Fruit fly (Drosophila melanogaster) whole organism, pupa: ENCODE measurements around the gene CG42395.

Source experiments
- CG10348 ChIP-seq: fragments of 200-800 bp; sonication (Bioruptor generic); IDR thresholded peaks from 2 replicates; pipeline ENCODE4 v1.3.6; 2022; ENCODE audit warnings: missing biosample characterization, missing genetic modification characterization
- CG12605 ChIP-seq: fragments of 200-800 bp; sonication (Bioruptor generic); IDR thresholded peaks from 2 replicates; pipeline ENCODE4 v1.3.6; 2022; ENCODE audit warnings: missing biosample characterization, missing genetic modification characterization
- CG13204 ChIP-seq: fragments of 200-800 bp; sonication (Bioruptor generic); optimal IDR thresholded peaks from 2 replicates; lab custom pipeline; 2018; ENCODE audit warnings: missing biosample characterization, mild to moderate bottlenecking, missing genetic modification characterization, moderate library complexity
- CG14655 ChIP-seq: fragments of 200-800 bp; sonication (Bioruptor generic); optimal IDR thresholded peaks from 3 replicates; lab custom pipeline; 2017; ENCODE audit warnings: mild to moderate bottlenecking, missing biosample characterization, missing genetic modification reagents, missing genetic modification characterization
- CG15710 ChIP-seq: fragments of 200-800 bp; sonication (Bioruptor generic); optimal IDR thresholded peaks from 2 replicates; lab custom pipeline; 2018; ENCODE audit warnings: missing biosample characterization, mild to moderate bottlenecking, missing genetic modification characterization, moderate library complexity
- CG17806 ChIP-seq: fragments of 200-800 bp; sonication (Bioruptor generic); optimal IDR thresholded peaks from 2 replicates; lab custom pipeline; 2018; ENCODE audit warnings: missing biosample characterization, mild to moderate bottlenecking, missing genetic modification characterization, moderate library complexity
- CG32121 ChIP-seq: fragments of 200-800 bp; sonication (Bioruptor generic); IDR thresholded peaks from 2 replicates; pipeline ENCODE4 v1.3.6; 2022; ENCODE audit warnings: missing biosample characterization, missing genetic modification characterization
- CG34367 ChIP-seq: fragments of 200-800 bp; sonication (Bioruptor generic); optimal IDR thresholded peaks from 2 replicates; lab custom pipeline; 2018; ENCODE audit warnings: missing biosample characterization, mild to moderate bottlenecking, missing genetic modification characterization
- CG4496 ChIP-seq: fragments of 200-800 bp; sonication (Bioruptor generic); IDR thresholded peaks from 3 replicates; pipeline ENCODE4 v1.3.6; 2022; ENCODE audit warnings: missing biosample characterization, missing genetic modification characterization
- CG8159 ChIP-seq: fragments of 200-800 bp; sonication (Bioruptor generic); optimal IDR thresholded peaks from 3 replicates; lab custom pipeline; 2018; ENCODE audit warnings: missing biosample characterization, mild to moderate bottlenecking, missing genetic modification characterization, moderate library complexity
- CG8301 ChIP-seq: fragments of 200-800 bp; sonication (Bioruptor generic); optimal IDR thresholded peaks from 2 replicates; lab custom pipeline; 2018; ENCODE audit warnings: missing biosample characterization, mild to moderate bottlenecking, missing genetic modification characterization
- CG9948 ChIP-seq: fragments of 200-800 bp; sonication (Bioruptor generic); optimal IDR thresholded peaks from 2 replicates; lab custom pipeline; 2018; ENCODE audit warnings: missing biosample characterization, mild to moderate bottlenecking, missing genetic modification characterization, moderate library complexity
- D1 ChIP-seq: fragments of 200-800 bp; sonication (Bioruptor generic); optimal IDR thresholded peaks from 2 replicates; lab custom pipeline; 2018; ENCODE audit warnings: missing biosample characterization, mild to moderate bottlenecking, missing genetic modification characterization, moderate library complexity
- EcR ChIP-seq: fragments of 200-800 bp; sonication (Bioruptor generic); optimal IDR thresholded peaks from 3 replicates; lab custom pipeline; 2019; ENCODE audit warnings: missing biosample characterization, missing genetic modification characterization, mild to moderate bottlenecking, moderate library complexity, missing genetic modification reagents
- Ets98B ChIP-seq: fragments of 200-800 bp; sonication (Bioruptor generic); IDR thresholded peaks from 2 replicates; pipeline ENCODE4 v1.3.6; 2022; ENCODE audit warnings: missing biosample characterization, missing genetic modification characterization
- Pif1A ChIP-seq: fragments of 200-800 bp; sonication (Bioruptor generic); optimal IDR thresholded peaks from 3 replicates; lab custom pipeline; 2016; ENCODE audit warnings: missing biosample characterization, missing genetic modification characterization
- Pif1B ChIP-seq: fragments of 200-800 bp; sonication (Bioruptor generic); optimal IDR thresholded peaks from 3 replicates; lab custom pipeline; 2016; ENCODE audit warnings: missing biosample characterization, missing genetic modification characterization
- Snoo ChIP-seq: fragments of 200-800 bp; sonication (Bioruptor generic); optimal IDR thresholded peaks from 3 replicates; lab custom pipeline; 2017; ENCODE audit warnings: missing biosample characterization, mild to moderate bottlenecking, missing genetic modification characterization, inconsistent platforms
- fd96Ca ChIP-seq: fragments of 200-800 bp; sonication (Bioruptor generic); IDR thresholded peaks from 3 replicates; pipeline ENCODE4 v1.3.6; 2022; ENCODE audit warnings: missing biosample characterization, missing genetic modification characterization
- gl ChIP-seq: fragments of 200-800 bp; sonication (Bioruptor generic); optimal IDR thresholded peaks from 2 replicates; lab custom pipeline; 2018; ENCODE audit warnings: missing biosample characterization, mild to moderate bottlenecking, missing genetic modification characterization
- rn ChIP-seq: fragments of 200-800 bp; sonication (Bioruptor generic); IDR thresholded peaks from 2 replicates; pipeline ENCODE4 v1.3.6; 2022; ENCODE audit warnings: missing biosample characterization, missing genetic modification characterization

Gene CG42395

dm6 chrX:9600083-9600817 lies 24.2 kb upstream of the CG42395 start:
- TF ChIP-seq fd96Ca (GFP tag; lab: Robert Waterston, UW), result peak; percentile 60; the same call in 2 of the 3 replicates
- TF ChIP-seq CG9948, result peak; percentile 69
- peak; percentile 15 for TF ChIP-seq gl (tag; lab: Kevin White, UChicago)
- TF ChIP-seq Pif1A, result no peak
- TF ChIP-seq Ets98B, result peak; percentile 61; the same call in 1 of the 2 replicates
- peak; percentile 62 for TF ChIP-seq Snoo (tag; lab: Kevin White, UChicago)
- peak; percentile 81 for TF ChIP-seq CG12605
- peak; percentile 72 for TF ChIP-seq CG8301
- peak; percentile 46; the same call in 1 of the 2 replicates for TF ChIP-seq CG32121 (GFP tag; lab: Robert Waterston, UW)
- TF ChIP-seq CG10348 (GFP tag; lab: Robert Waterston, UW), result no peak
- peak; percentile 51; the same call in 1 of the 3 replicates for TF ChIP-seq CG4496 (GFP tag; lab: Robert Waterston, UW)
- peak; percentile 66 for TF ChIP-seq CG15710
- TF ChIP-seq EcR (GFP tag; lab: Kevin White, UChicago), result no peak
- TF ChIP-seq rn (GFP tag; lab: Robert Waterston, UW), result no peak
- TF ChIP-seq CG14655, result no peak
- TF ChIP-seq Pif1B, result peak; percentile 72
- peak; percentile 59 for TF ChIP-seq CG34367 (tag; lab: Kevin White, UChicago)
- no peak for TF ChIP-seq D1
- peak; percentile 79 for TF ChIP-seq CG8159 (tag; lab: Kevin White, UChicago)
- TF ChIP-seq CG17806 (tag; lab: Kevin White, UChicago), result peak; percentile 61
- no peak for TF ChIP-seq CG13204

dm6 chrX:9599158-9600082 lies 23.4 kb upstream of the CG42395 start:
- TF ChIP-seq CG8159 (tag; lab: Kevin White, UChicago) (no peak), Snoo (tag; lab: Kevin White, UChicago) (no peak), EcR (GFP tag; lab: Kevin White, UChicago) (peak; percentile 63), CG4496 (GFP tag; lab: Robert Waterston, UW) (no peak; the same call in 2 of the 3 replicates)

dm6 chrX:9598106-9598505 lies 22.1 kb upstream of the CG42395 start:
- TF ChIP-seq CG17806 (tag; lab: Kevin White, UChicago) (no peak), CG34367 (tag; lab: Kevin White, UChicago) (no peak), CG8159 (tag; lab: Kevin White, UChicago) (no peak), CG10348 (GFP tag; lab: Robert Waterston, UW) (no peak), rn (GFP tag; lab: Robert Waterston, UW) (no peak), EcR (GFP tag; lab: Kevin White, UChicago) (no peak), CG15710 (no peak), Pif1B (no peak), CG4496 (GFP tag; lab: Robert Waterston, UW) (no peak), Snoo (tag; lab: Kevin White, UChicago) (no peak), CG32121 (GFP tag; lab: Robert Waterston, UW) (no peak)
- TF ChIP-seq, all 21 proteins: peak for 0

dm6 chrX:9595312-9595931 lies 19.4 kb upstream of the CG42395 start:
- TF ChIP-seq CG4496 (GFP tag; lab: Robert Waterston, UW) (no peak), CG15710 (no peak), CG10348 (GFP tag; lab: Robert Waterston, UW) (no peak), gl (tag; lab: Kevin White, UChicago) (no peak), CG12605 (no peak), CG34367 (tag; lab: Kevin White, UChicago) (no peak), CG9948 (no peak), fd96Ca (GFP tag; lab: Robert Waterston, UW) (no peak), Pif1A (no peak), CG17806 (tag; lab: Kevin White, UChicago) (no peak), Pif1B (no peak), CG8301 (no peak), EcR (GFP tag; lab: Kevin White, UChicago) (no peak), Ets98B (no peak), CG14655 (no peak), CG13204 (no peak), D1 (no peak)

- TF ChIP-seq CG13204 (no peak), EcR (GFP tag; lab: Kevin White, UChicago) (no peak), CG12605 (no peak), rn (GFP tag; lab: Robert Waterston, UW) (no peak), Pif1B (no peak), CG9948 (no peak), CG32121 (GFP tag; lab: Robert Waterston, UW) (no peak), Ets98B (no peak), CG4496 (GFP tag; lab: Robert Waterston, UW) (no peak), gl (tag; lab: Kevin White, UChicago) (no peak)
Observed at dm6 chrX:9594446-9594845, 18.4 kb upstream of the CG42395 start.
